Fruit fly (Drosophila melanogaster) whole organism, embryonic: ENCODE data around the gene CG3036.
A peak's percentile ranks its signal among the peaks of the same experiment; 100 is the strongest.

Source experiments
- Awh ChIP-seq: fragments of 200-800 bp; sonication (Bioruptor generic); IDR thresholded peaks from 2 replicates; pipeline ENCODE4, ENCODE4 v1.3.6; 2022; ENCODE audit warnings: missing biosample characterization, missing genetic modification characterization
- CG10267 ChIP-seq: fragments of 200-800 bp; sonication (Bioruptor generic); optimal IDR thresholded peaks from 2 replicates; lab custom pipeline; 2018; ENCODE audit warnings: missing biosample characterization, mild to moderate bottlenecking, missing genetic modification characterization, moderate library complexity
- CG11695 ChIP-seq: fragments of 200-800 bp; sonication (Bioruptor generic); IDR thresholded peaks from 3 replicates; pipeline ENCODE4 v1.3.6; 2022; ENCODE audit warnings: missing biosample characterization, missing genetic modification characterization
- CG1233 ChIP-seq: fragments of 200-800 bp; sonication (Bioruptor generic); optimal IDR thresholded peaks from 4 replicates; lab custom pipeline; 2018; ENCODE audit warnings: missing biosample characterization, mild to moderate bottlenecking, missing genetic modification characterization
- CG12744 ChIP-seq: fragments of 200-800 bp; sonication (Bioruptor generic); optimal IDR thresholded peaks from 2 replicates; lab custom pipeline; 2016; ENCODE audit warnings: missing biosample characterization, missing genetic modification characterization
- CG2202 ChIP-seq: fragments of 200-800 bp; sonication (Bioruptor generic); optimal IDR thresholded peaks from 2 replicates; lab custom pipeline; 2018; ENCODE audit warnings: missing biosample characterization, mild to moderate bottlenecking, missing genetic modification characterization
- CG30431 ChIP-seq: fragments of 200-800 bp; sonication (Bioruptor generic); optimal IDR thresholded peaks from 2 replicates; lab custom pipeline; 2017; ENCODE audit warnings: missing biosample characterization, missing genetic modification characterization
- CG3995 ChIP-seq: fragments of 200-800 bp; sonication (Bioruptor generic); optimal IDR thresholded peaks from 3 replicates; lab custom pipeline; 2016; ENCODE audit warnings: missing biosample characterization, missing genetic modification characterization
- CG42726 ChIP-seq: fragments of 200-800 bp; sonication (Bioruptor generic); IDR thresholded peaks from 2 replicates; pipeline ENCODE4 v1.3.6; 2022; ENCODE audit warnings: missing biosample characterization, missing genetic modification characterization; ENCODE audit not compliant: partially characterized antibody
- CG6254 ChIP-seq: fragments of 200-800 bp; sonication (Bioruptor generic); optimal IDR thresholded peaks from 3 replicates; lab custom pipeline; 2017; ENCODE audit warnings: mild to moderate bottlenecking, missing biosample characterization, missing genetic modification reagents, missing genetic modification characterization
- CG6683 ChIP-seq: fragments of 200-800 bp; sonication (Bioruptor generic); optimal IDR thresholded peaks from 2 replicates; lab custom pipeline; 2017; ENCODE audit warnings: missing biosample characterization, mild to moderate bottlenecking, missing genetic modification characterization, missing genetic modification reagents
- CG7271 ChIP-seq: fragments of 200-800 bp; sonication (Bioruptor generic); optimal IDR thresholded peaks from 2 replicates; lab custom pipeline; 2018; ENCODE audit warnings: missing biosample characterization, mild to moderate bottlenecking, missing genetic modification characterization, moderate library complexity
- CG7357 ChIP-seq: fragments of 200-800 bp; sonication (Bioruptor generic); IDR thresholded peaks from 3 replicates; pipeline ENCODE4 v1.3.6; 2022; ENCODE audit warnings: missing biosample characterization, missing genetic modification characterization
- CG7963 ChIP-seq: fragments of 200-800 bp; sonication (Bioruptor generic); IDR thresholded peaks from 3 replicates; pipeline ENCODE4 v1.3.6; 2022; ENCODE audit warnings: missing biosample characterization, missing genetic modification characterization; ENCODE audit not compliant: partially characterized antibody
- CG8924 ChIP-seq: fragments of 200-800 bp; optimal IDR thresholded peaks from 3 replicates; lab custom pipeline; 2019; ENCODE audit warnings: missing biosample characterization, mild to moderate bottlenecking, missing genetic modification characterization, moderate library complexity
- CG9437 ChIP-seq: fragments of 200-800 bp; sonication (Bioruptor generic); optimal IDR thresholded peaks from 2 replicates; lab custom pipeline; 2018; ENCODE audit warnings: missing biosample characterization, mild to moderate bottlenecking, missing genetic modification characterization
- Elba2 ChIP-seq: fragments of 200-800 bp; sonication (Bioruptor generic); optimal IDR thresholded peaks from 3 replicates; lab custom pipeline; 2016; ENCODE audit warnings: missing biosample characterization, missing genetic modification characterization
- Ets65A ChIP-seq: fragments of 200-800 bp; sonication (Bioruptor generic); peaks from one replicate; lab custom pipeline; 2016; ENCODE audit warnings: missing biosample characterization, missing genetic modification characterization
- Lim3 ChIP-seq: fragments of 200-800 bp; sonication (Bioruptor generic); IDR thresholded peaks from 2 replicates; pipeline ENCODE4 v1.3.6; 2022; ENCODE audit warnings: missing biosample characterization, missing genetic modification characterization
- Max ChIP-seq: fragments of 200-800 bp; sonication (Bioruptor generic); optimal IDR thresholded peaks from 2 replicates; lab custom pipeline; 2016; ENCODE audit warnings: missing biosample characterization, mild to moderate bottlenecking, missing genetic modification characterization
- Mrtf ChIP-seq: fragments of 200-800 bp; sonication (Bioruptor generic); IDR thresholded peaks from 3 replicates; pipeline ENCODE4 v1.3.6; 2022; ENCODE audit warnings: missing biosample characterization, missing genetic modification characterization
- NC2α ChIP-seq: fragments of 200-800 bp; sonication (Bioruptor generic); optimal IDR thresholded peaks from 2 replicates; lab custom pipeline; 2016; ENCODE audit warnings: missing biosample characterization, missing genetic modification characterization
- Nf-YA ChIP-seq: fragments of 200-800 bp; sonication (Bioruptor generic); IDR thresholded peaks from 2 replicates; pipeline ENCODE4 v1.3.6; 2022; ENCODE audit warnings: missing biosample characterization, missing genetic modification characterization
- PHDP ChIP-seq: fragments of 200-800 bp; sonication (Bioruptor generic); optimal IDR thresholded peaks from 3 replicates; lab custom pipeline; 2018; ENCODE audit warnings: missing biosample characterization, mild to moderate bottlenecking, missing genetic modification characterization, moderate library complexity
- Sry-δ ChIP-seq: fragments of 200-800 bp; sonication (Bioruptor generic); optimal IDR thresholded peaks from 2 replicates; lab custom pipeline; 2016; ENCODE audit warnings: missing biosample characterization, missing genetic modification characterization
- Tbp ChIP-seq: fragments of >200 bp; optimal IDR thresholded peaks from 2 replicates; lab custom pipeline; 2018; ENCODE audit warnings: missing biosample characterization, missing genetic modification characterization
- Xbp1 ChIP-seq: fragments of 200-800 bp; sonication (Bioruptor generic); optimal IDR thresholded peaks from 3 replicates; lab custom pipeline; 2016; ENCODE audit warnings: missing biosample characterization, mild to moderate bottlenecking, missing genetic modification characterization
- bsh ChIP-seq, 2 experiments: fragments of 200-800 bp; sonication (Bioruptor generic); optimal IDR thresholded peaks; 2 replicates each; lab custom pipeline; 2017 to 2018; ENCODE audit warnings: mild to moderate bottlenecking in 2 of 2, missing biosample characterization in 2 of 2, missing genetic modification characterization in 2 of 2, moderate library complexity in 1 of 2
- caup ChIP-seq: fragments of 200-800 bp; sonication (Bioruptor generic); optimal IDR thresholded peaks from 3 replicates; lab custom pipeline; 2017; ENCODE audit warnings: missing biosample characterization, mild to moderate bottlenecking, missing genetic modification characterization, moderate library complexity; ENCODE audit not compliant: severe bottlenecking
- crp ChIP-seq, 2 experiments: fragments of 200-800 bp; sonication (Bioruptor generic); optimal IDR thresholded peaks; 2 replicates in 1 of 2; 3 replicates in 1 of 2; lab custom pipeline; 2017; ENCODE audit warnings: missing biosample characterization in 2 of 2, missing genetic modification characterization in 2 of 2, mild to moderate bottlenecking in 1 of 2, moderate library complexity in 1 of 2
- da ChIP-seq: fragments of 200-800 bp; sonication (Bioruptor generic); optimal IDR thresholded peaks from 2 replicates; lab custom pipeline; 2016; ENCODE audit warnings: missing biosample characterization, missing genetic modification characterization
- hkb ChIP-seq, 2 experiments: fragments of 200-800 bp in 1 of 2; fragments of >200 bp in 1 of 2; sonication (Bioruptor generic) in 1 of 2; IDR thresholded peaks in 1 of 2; optimal IDR thresholded peaks in 1 of 2; 2 replicates each; pipeline versions ENCODE4 v1.3.6 to Lab custom; 2017 to 2022; ENCODE audit warnings: missing biosample characterization in 1 of 2, missing genetic modification characterization in 1 of 2
- knrl ChIP-seq: fragments of 200-800 bp; sonication (Bioruptor generic); IDR thresholded peaks from 3 replicates; pipeline ENCODE4 v1.3.6; 2022; ENCODE audit warnings: missing biosample characterization, missing genetic modification characterization; ENCODE audit not compliant: partially characterized antibody
- lilli ChIP-seq: fragments of 200-800 bp; sonication (Bioruptor generic); optimal IDR thresholded peaks from 3 replicates; lab custom pipeline; 2016; ENCODE audit warnings: missing biosample characterization, missing genetic modification characterization
- maf-S ChIP-seq: fragments of 200-800 bp; sonication (Bioruptor generic); optimal IDR thresholded peaks from 2 replicates; lab custom pipeline; 2016; ENCODE audit warnings: missing biosample characterization, missing genetic modification characterization
- mirr ChIP-seq: fragments of 200-800 bp; sonication (Bioruptor generic); optimal IDR thresholded peaks from 3 replicates; lab custom pipeline; 2018; ENCODE audit warnings: missing biosample characterization, mild to moderate bottlenecking, missing genetic modification characterization
- nerfin-2 ChIP-seq: fragments of 200-800 bp; sonication (Bioruptor generic); IDR thresholded peaks from 2 replicates; pipeline ENCODE4 v1.3.6; 2022; ENCODE audit warnings: missing biosample characterization, missing genetic modification characterization; ENCODE audit not compliant: partially characterized antibody
- nmo ChIP-seq: fragments of 200-800 bp; sonication (Bioruptor generic); optimal IDR thresholded peaks from 2 replicates; lab custom pipeline; 2018; ENCODE audit warnings: missing biosample characterization, mild to moderate bottlenecking, missing genetic modification characterization, moderate library complexity
- oc ChIP-seq: fragments of 200-800 bp; sonication (Bioruptor generic); optimal IDR thresholded peaks from 2 replicates; lab custom pipeline; 2018; ENCODE audit warnings: missing biosample characterization, mild to moderate bottlenecking, missing genetic modification characterization, moderate library complexity
- odd ChIP-seq: fragments of 200-800 bp; sonication (Bioruptor generic); optimal IDR thresholded peaks from 2 replicates; lab custom pipeline; 2017; ENCODE audit warnings: missing biosample characterization, mild to moderate bottlenecking, missing genetic modification characterization
- org-1 ChIP-seq: fragments of 200-800 bp; sonication (Bioruptor generic); optimal IDR thresholded peaks from 2 replicates; lab custom pipeline; 2017; ENCODE audit warnings: missing biosample characterization, missing genetic modification characterization
- pb ChIP-seq: fragments of 200-800 bp; sonication (Bioruptor generic); optimal IDR thresholded peaks from 3 replicates; lab custom pipeline; 2016; ENCODE audit warnings: missing biosample characterization, missing genetic modification characterization
- rib ChIP-seq: fragments of 200-800 bp; sonication (Bioruptor generic); IDR thresholded peaks from 2 replicates; pipeline ENCODE4 v1.3.6; 2022; ENCODE audit warnings: missing biosample characterization, missing genetic modification characterization
- ro ChIP-seq: fragments of 200-800 bp; sonication (Bioruptor generic); IDR thresholded peaks from 2 replicates; pipeline ENCODE4 v1.3.6; 2022; ENCODE audit warnings: missing biosample characterization, missing genetic modification characterization
- sob ChIP-seq: fragments of 200-800 bp; sonication (Bioruptor generic); IDR thresholded peaks from 2 replicates; pipeline ENCODE4 v1.3.6; 2022; ENCODE audit warnings: missing biosample characterization, missing genetic modification characterization
- sqz ChIP-seq: fragments of 200-800 bp; sonication (Bioruptor generic); optimal IDR thresholded peaks from 3 replicates; lab custom pipeline; 2018; ENCODE audit warnings: missing biosample characterization, mild to moderate bottlenecking, missing genetic modification characterization
- tgo ChIP-seq: fragments of 200-800 bp; sonication (Bioruptor generic); IDR thresholded peaks from 3 replicates; pipeline ENCODE4 v1.3.6; 2022; ENCODE audit warnings: missing biosample characterization, missing genetic modification characterization
- tio ChIP-seq: fragments of 200-800 bp; sonication (Bioruptor generic); optimal IDR thresholded peaks from 2 replicates; lab custom pipeline; 2017; ENCODE audit warnings: missing biosample characterization, missing genetic modification characterization, inconsistent platforms
- trem ChIP-seq: fragments of 200-800 bp; optimal IDR thresholded peaks from 3 replicates; lab custom pipeline; 2019; ENCODE audit warnings: missing biosample characterization, mild to moderate bottlenecking, missing genetic modification characterization, moderate library complexity
- zen2 ChIP-seq: fragments of 200-800 bp; sonication (Bioruptor generic); IDR thresholded peaks from 3 replicates; pipeline ENCODE4 v1.3.6; 2022; ENCODE audit warnings: missing biosample characterization, missing genetic modification characterization; ENCODE audit not compliant: partially characterized antibody

CG3036 gene

dm6 chr2L:4907986-4908385, 16.1 kb downstream of the CG3036 start (continued):
- no peak for TF ChIP-seq CG42726
- TF ChIP-seq da (GFP tag; lab: Kevin White, UChicago), result no peak
- TF ChIP-seq sob (GFP tag; lab: Robert Waterston, UW), result peak; percentile 77
- no peak for TF ChIP-seq maf-S (GFP tag; lab: Kevin White, UChicago)
- TF ChIP-seq Xbp1 (GFP tag; lab: Kevin White, UChicago), result peak; percentile 77
- peak; percentile 20 for TF ChIP-seq tio
- peak; percentile 64 for TF ChIP-seq sqz
- peak; percentile 65 for TF ChIP-seq Ets65A (GFP tag; lab: Kevin White, UChicago)
- peak in 1 of 2 experiments; percentile 73 for TF ChIP-seq bsh (GFP tag; optimal IDR thresholded peaks at IDR 0.05; lab: Kevin White, UChicago)
- peak; percentile 67 for TF ChIP-seq nmo (GFP tag; lab: Kevin White, UChicago)
- no peak for TF ChIP-seq knrl (GFP tag; lab: Robert Waterston, UW)
- TF ChIP-seq CG7963 (GFP tag; lab: Robert Waterston, UW), result no peak
- peak; percentile 79 for TF ChIP-seq CG8924 (tag; lab: Kevin White, UChicago)
- no peak for TF ChIP-seq zen2
- 0 out of 3 replicates have a peak, but pooled peaks have one; percentile 47 for TF ChIP-seq CG7357 (GFP tag; lab: Robert Waterston, UW)
- no peak for TF ChIP-seq Elba2
- no peak for TF ChIP-seq Mrtf (GFP tag; lab: Robert Waterston, UW)
- peak; percentile 36 for TF ChIP-seq CG6254
- TF ChIP-seq NC2α (GFP tag; lab: Kevin White, UChicago), result no peak
- TF ChIP-seq mirr (GFP tag; lab: Kevin White, UChicago), result no peak
- TF ChIP-seq CG10267 (tag; lab: Kevin White, UChicago), result peak; percentile 63
- TF ChIP-seq PHDP (tag; lab: Kevin White, UChicago), result peak; percentile 87
- TF ChIP-seq CG6683 (GFP tag; lab: Kevin White, UChicago), result peak; percentile 5
- TF ChIP-seq odd (GFP tag; lab: Kevin White, UChicago), result peak; percentile 71
- no peak for TF ChIP-seq ro
- TF ChIP-seq CG2202 (tag; lab: Kevin White, UChicago), result peak; percentile 14
- no peak for TF ChIP-seq Tbp (GFP tag; lab: Kevin White, UChicago)
- peak; percentile 7 for TF ChIP-seq trem (tag; lab: Kevin White, UChicago)
- TF ChIP-seq org-1, result peak; percentile 62
- TF ChIP-seq Awh, result peak; percentile 80
- TF ChIP-seq caup, result peak; percentile 5
- peak; percentile 77; the same call in 2 of the 3 replicates for TF ChIP-seq tgo (GFP tag; lab: Robert Waterston, UW)
- TF ChIP-seq nerfin-2 (GFP tag; lab: Robert Waterston, UW), result no peak
- peak in 1 of 2 experiments; percentile 1 for TF ChIP-seq crp (GFP tag; optimal IDR thresholded peaks at IDR 0.05; lab: Kevin White, UChicago)
- TF ChIP-seq lilli, result peak; percentile 17
- peak; percentile 68 for TF ChIP-seq CG9437 (GFP tag; lab: Kevin White, UChicago)
- no peak for TF ChIP-seq CG3995 (GFP tag; lab: Kevin White, UChicago)
- no peak for TF ChIP-seq CG7271 (tag; lab: Kevin White, UChicago)
- peak; percentile 64 for TF ChIP-seq oc (tag; lab: Kevin White, UChicago)
- TF ChIP-seq Sry-δ (GFP tag; lab: Kevin White, UChicago), result no peak
- peak; percentile 74; the same call in 1 of the 3 replicates for TF ChIP-seq CG11695
- peak; percentile 51; the same call in 1 of the 2 replicates for TF ChIP-seq Lim3
- TF ChIP-seq hkb (optimal IDR thresholded peaks at IDR 0.05; lab: Kevin White, UChicago), result no peak
- peak; percentile 94 for TF ChIP-seq hkb (GFP tag; IDR thresholded peaks at IDR 0.05; lab: Robert Waterston, UW)
- TF ChIP-seq Nf-YA (GFP tag; lab: Robert Waterston, UW), result peak; percentile 60; the same call in 1 of the 2 replicates
- TF ChIP-seq Max (GFP tag; lab: Kevin White, UChicago), result peak; percentile 54
- TF ChIP-seq CG30431 (GFP tag; lab: Kevin White, UChicago), result no peak
- TF ChIP-seq CG1233, result peak; percentile 58
- TF ChIP-seq CG12744 (GFP tag; lab: Kevin White, UChicago), result no peak
- no peak for TF ChIP-seq pb
- no peak for TF ChIP-seq rib
